Fruit fly (Drosophila melanogaster) whole organism, larva: ENCODE results near the gene Bsg.

Experiments
- noc ChIP-seq: fragments of 200-800 bp; sonication (Bioruptor generic); optimal IDR thresholded peaks from 3 replicates; lab custom pipeline; 2019; ENCODE audit warnings: missing biosample characterization, mild to moderate bottlenecking, missing genetic modification characterization, moderate library complexity

Gene Bsg

DNA sequence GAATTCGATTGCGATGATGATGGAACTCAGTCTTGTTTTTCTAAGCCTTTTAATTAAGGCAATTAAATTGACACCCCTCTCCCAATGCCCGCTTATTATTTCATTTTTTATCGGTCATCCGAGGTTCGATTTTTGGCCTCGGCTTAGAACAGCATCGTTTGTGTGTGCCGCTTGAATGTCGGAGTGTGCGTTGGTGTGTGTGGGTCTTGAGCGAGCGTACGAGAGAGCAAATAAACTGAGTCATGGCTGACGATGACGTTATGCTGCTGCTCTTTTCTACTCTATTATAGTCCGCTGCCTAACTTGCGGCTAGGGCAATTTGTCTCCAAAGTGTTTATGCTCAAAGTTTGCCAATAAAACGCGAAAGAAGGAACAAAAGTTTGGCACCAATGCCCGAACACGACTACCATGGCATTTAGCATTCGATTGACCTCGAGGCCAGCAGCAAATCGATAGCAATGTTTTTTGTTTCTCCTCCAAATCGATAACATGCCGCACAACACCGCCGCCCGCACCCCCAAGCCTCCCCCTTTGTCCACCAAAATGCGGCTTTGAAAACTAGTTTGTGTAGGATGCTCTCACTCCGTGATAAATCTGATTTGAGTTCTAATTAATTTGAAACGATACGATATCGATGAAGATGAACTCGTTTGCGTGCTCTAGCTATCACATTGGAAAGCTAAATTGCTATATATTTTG lies 2.4 kb downstream of the Bsg start:
- TF ChIP-seq noc (tag; lab: Kevin White, UChicago), result no peak

DNA sequence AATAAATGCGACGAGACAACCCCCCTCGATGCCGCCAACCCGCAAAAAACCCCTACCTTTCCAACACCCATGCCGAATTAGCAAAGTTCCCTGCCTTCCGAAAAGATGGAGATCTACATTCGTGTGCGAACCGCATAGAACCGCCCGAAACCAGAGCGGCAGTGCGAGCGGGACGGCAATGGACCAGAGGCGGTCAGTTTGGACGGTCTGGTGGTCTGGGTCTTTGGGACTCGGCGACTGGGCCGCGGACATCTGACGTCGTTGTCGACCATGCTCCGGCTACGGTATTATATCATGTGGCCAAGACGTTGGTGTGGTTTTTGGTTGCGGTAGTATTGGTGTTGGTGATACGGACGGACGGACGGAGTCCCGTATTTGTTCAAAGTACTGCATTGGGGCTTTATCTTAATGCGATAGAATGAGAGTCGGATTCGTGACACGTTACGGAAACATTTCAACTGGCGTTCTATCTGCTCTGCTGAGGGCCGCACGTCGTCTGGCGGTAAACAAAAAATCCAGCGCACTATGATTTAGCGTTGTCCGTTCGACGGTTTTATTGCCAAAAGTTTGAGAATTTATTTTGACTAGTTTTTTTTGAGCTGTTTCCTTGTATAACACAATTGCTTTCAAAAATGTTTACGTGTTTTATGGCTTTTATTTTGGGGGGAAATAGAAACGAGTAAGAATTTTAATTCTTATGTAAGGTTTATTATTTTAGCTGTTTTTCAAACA lies 3.7 kb downstream of the Bsg start:
- TF ChIP-seq noc (tag; lab: Kevin White, UChicago), result peak; percentile 89

DNA sequence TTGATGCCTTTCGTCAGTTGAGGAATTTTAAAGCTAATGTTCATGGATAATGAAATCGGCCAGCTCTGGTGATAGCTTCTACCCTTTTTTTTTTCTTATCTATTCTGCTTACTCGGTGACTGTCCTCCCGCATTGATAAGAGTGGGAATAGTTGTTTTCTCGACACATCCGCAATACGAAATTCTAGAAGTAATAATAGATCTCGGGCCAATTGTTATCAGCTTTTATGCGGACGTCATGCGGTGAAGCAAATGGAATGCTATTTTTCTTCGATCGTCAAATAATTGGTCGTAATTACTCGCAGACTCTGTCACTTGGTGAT lies 4.2 kb downstream of the Bsg start:
- TF ChIP-seq noc (tag; lab: Kevin White, UChicago), result no peak

DNA sequence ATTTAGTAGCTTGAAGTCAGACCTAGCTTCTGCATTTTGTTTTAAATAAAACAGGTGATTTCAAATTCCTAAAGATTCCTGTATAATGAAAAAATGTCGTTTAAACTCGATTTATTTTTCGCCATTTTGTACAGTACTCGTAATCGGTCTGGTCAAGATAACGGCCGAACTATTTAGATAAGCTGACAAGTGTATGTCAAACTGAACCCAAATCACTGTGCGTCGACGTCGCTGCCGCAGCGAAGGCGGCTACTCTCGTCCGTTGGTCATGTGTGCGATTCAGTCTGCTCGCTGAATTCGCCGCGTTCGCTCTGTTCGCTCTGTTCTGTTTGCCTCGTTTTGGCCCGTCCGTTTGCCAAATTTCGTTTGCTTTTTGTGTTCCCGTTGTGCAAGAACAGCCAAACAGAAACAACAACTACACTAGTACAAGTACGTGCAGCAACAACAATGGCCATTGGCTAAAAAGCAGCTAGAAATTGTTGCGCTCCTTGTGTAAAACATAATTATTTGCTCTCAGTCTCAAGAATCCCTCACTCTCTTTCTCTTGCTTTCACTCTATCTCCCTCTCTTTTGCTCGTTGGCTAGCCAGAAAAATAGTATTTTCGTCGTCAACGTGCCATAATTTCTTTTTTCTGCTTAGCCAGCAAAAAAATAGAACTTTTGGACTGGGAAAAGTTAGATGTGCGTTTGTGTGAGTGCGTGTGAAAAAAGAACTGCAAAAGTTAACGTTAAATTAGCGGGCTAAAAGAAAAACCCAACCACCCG lies 5.0 kb downstream of the Bsg start:
- peak; percentile 72 for TF ChIP-seq noc (tag; lab: Kevin White, UChicago)

DNA sequence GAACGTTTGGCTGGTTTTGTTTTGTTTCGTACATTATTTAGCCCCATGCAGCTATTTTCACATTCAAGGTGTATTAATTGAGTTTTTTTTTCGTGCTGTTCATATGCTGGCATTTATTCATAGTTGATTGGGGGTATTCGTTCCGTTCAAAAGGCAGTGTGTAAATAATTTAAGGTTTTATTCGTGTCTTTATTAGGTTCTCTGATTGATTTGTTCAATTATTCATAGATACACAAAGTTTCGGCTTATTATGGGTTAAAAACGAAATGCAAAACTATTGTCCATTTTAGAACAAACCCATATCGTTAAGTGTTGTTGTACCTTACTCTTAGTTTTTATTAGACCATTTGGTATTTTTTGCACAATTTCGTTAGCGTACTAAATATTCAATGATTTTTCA lies 8.2 kb downstream of the Bsg start:
- TF ChIP-seq noc (tag; lab: Kevin White, UChicago), result no peak

DNA sequence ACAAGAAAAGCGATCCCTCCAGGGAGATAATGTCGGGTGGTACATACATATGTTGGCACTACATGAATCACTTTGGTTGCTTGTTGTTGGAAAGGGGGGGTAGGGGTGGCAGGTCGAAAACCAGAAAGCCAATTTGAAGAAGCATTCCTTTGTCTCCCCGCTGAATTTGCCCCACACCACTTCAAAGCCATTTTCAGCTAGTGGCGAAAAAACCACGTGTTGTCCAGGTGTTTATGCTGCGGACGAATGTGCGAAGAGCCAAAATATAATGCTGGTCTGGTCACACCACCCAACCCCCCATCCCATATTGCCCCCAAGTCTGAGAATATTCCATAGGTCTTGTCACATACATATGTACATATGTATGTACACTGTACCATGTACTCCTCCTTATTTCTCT lies 8.7 kb downstream of the Bsg start:
- no peak for TF ChIP-seq noc (tag; lab: Kevin White, UChicago)

DNA sequence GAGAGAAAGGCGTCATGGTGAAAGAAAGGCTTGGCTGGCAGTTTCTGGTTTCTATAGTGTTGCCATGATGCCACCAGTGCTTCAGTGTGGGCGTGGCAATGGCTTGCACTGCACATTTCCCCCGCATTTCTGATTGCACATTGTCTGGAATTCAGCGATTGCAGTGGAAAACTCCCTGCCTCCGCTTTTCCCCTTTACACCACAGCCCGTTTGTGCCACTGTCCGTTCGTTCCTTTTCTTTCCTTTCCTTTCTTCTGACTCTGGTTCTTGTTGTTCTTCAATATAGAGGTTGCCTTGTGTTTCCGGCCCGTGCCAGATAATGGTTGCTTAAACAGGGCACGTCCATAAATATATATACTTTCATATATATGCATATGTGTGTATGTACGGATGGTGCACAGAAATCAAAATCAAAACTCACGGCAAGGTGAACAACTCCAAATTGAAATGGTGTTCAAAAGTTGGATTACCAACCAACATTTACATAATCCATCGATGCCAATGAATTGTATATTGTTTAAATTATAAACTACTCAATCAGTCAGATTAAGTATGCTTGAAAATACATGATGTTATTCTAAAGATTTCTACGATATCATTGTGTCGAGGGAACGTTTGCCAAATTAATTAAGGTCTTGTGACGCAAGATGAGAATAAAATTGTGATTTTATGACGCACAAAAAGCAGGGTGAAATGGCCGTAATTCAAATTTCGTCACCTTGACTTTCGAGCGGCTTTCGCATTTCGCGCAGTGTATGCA lies 10.1 kb downstream of the Bsg start:
- no peak for TF ChIP-seq noc (tag; lab: Kevin White, UChicago)

DNA sequence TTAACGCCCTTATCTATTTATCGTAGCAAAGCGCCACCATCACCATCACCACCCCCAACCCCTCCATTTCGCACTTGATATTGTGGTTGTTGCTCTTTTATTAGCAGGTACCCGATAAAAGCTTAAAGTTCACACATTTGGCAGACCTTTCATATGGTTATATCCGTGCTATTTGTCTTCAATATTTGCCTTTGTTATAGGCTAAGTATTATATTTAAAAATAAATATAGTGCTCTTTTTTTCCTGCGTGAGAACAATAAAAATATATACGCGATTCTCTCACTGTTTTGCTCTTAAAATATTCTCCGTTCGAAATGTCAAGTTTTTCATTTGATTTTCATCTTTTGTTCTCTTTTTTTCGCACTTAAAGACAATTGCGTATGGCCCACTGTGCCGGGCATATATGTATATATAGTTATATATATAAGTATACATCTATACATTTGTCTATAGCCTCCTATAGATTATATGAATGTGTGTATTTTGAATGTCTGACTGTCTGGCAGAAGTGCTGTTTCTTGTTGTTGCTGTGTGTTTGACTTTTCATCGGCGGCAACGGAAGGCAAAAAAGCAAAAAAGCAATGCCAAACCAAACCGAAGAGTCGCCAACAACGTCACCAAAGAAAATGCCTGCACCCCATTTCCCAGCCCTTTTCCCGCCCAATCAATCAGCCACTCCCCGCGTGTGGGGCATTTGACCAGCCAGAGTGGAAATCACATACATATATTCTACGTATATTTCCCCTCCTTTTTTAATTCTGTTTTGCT lies 11.0 kb downstream of the Bsg start:
- no peak for TF ChIP-seq noc (tag; lab: Kevin White, UChicago)

DNA sequence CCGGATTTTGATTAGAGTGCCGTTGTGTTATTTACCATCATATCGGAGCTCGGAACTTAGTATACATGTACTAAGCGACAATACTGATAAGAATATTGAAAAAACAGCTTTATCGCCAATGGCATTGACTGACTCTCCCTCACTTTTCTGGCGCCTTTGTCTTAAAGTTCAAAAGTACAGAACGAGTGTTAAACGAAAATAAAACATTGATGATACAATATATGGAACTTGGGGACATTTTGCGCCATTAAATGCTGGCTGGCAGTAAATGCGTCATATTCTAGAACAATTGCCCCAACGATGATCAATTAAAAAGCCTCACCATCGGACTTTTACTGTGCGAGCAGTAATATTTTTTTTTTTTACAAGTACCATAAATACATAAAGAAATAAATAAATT lies 12.0 kb downstream of the Bsg start:
- no peak for TF ChIP-seq noc (tag; lab: Kevin White, UChicago)

DNA sequence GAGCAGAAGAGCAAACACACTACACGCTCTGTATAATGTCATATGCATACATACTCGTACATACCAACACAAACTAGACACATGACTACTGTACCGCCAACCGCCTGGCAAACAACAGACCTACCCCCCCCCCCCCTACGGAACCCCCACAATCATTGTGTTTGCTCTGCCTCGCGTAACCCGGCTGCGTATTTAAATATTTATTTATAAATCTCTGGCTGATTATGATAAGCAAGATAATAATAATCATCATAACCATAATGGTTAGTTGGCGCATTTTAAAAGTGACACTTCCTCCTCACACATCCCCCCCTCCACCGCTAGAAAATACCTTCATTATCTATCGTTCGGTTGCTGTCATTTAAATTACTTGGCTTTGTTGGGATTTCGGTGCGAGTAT lies 14.2 kb downstream of the Bsg start:
- peak; percentile 84 for TF ChIP-seq noc (tag; lab: Kevin White, UChicago)

DNA sequence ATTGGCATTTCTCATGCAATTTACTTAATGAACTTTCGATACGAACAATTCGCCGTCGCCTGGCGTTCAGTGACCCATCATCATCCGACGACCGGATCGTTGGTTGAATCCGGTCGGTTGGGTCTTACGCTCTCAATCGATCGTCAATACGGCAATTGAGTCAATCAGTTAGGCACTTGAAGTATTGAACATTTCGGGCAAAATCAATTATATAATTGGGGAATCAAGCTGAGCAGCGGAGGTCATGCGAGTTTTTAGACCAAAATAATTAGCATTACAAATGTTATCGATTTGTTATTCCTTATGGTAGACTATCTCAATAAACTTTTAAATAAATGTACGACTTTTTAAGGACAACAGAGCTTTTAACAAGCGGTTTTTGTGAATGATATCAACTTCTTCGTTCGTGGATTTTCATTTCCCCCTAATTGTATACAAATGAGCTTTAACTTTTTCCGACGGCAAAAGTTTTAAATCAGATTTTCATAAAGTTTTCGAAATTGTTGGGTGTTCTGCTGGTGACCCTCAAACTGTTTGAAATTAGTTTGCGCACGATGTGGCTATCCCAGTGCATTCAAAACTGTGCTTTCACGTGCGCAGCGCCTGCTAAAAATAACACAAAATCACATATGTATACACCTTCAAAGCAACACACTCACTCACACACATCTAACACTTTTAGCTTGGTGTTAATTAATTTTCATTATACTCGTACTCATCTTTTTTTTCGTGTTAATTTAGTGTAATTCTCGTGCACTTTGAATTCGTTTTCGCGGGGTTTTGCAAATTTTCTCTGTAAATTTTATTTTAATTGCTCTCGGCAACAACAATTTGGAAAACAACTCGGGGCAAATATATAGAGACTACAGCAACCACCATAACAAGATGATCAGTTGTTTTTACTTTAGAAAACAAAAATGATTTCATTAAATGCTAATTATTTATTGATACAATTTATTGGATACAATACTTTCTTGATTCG lies 15.0 kb downstream of the Bsg start:
- no peak for TF ChIP-seq noc (tag; lab: Kevin White, UChicago)

DNA sequence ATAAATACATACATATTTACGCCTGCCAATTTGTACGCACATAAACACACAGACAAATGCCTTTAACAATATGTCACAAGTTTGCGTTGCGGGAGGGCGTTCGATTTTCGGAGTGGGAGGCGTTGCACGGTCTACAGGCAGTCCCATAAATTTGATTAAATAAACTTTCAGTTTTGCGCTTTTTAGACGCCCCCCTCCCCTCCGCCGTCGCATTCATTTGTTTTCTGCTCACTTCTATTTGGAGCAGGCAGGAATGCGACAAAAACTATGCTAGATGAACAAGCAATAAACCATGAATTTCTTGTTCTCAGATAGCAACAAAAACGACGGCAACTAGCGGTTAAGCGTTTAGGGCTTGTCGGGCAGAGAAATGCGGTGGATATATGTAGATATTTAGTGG lies 15.8 kb downstream of the Bsg start:
- TF ChIP-seq noc (tag; lab: Kevin White, UChicago), result no peak

DNA sequence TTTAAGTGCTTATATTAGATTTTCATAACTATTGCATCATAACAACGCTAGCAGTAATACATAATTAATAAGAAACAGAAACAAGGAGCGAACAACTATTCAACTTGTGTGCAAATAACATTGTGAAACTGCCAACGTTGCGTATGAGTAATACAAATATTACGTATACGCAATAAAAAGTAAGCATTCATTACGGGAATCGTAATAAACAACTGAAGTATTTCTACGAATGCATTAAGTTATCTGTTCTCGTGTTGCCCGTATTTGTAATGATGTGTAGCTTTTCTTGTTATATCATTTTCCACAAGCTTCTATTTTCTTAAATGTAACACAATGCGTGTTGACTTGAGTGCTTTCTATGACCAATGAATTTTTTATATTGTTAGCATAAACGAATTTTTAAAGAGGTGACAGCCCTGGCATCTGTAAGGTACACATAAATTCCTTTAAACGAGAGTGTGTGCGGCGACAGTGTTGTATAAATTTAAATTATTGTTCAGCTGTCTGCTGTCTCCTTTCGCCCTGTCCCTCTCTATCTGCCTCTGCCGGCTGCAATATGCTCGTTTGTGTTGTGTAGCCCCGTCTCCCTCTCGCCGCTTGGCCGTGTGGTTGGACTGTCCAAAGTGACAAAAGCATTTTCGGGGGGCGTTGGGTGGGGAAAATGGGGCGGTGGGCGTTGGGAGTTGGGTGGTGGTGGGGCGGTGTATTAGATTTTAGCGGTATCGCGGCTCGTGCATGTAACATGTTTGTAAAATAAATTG lies 16.6 kb downstream of the Bsg start:
- TF ChIP-seq noc (tag; lab: Kevin White, UChicago), result no peak
